Worm (Caenorhabditis elegans): ENCODE results near the gene srsx-17.

Gene srsx-17

ce11 chrV:5895021-5895420, 32.4 kb upstream of the srsx-17 start, which contains the start of gene grd-9:
Gene grd-9, plus strand, starts transcription at chrV:5895321.
- TF ChIP-seq ceh-43 (GFP tag; optimal IDR thresholded peaks at IDR 0.05) (no peak), ztf-11 (tag; optimal IDR thresholded peaks at IDR 0.05) (no peak), ceh-83 (GFP tag; optimal IDR thresholded peaks at IDR 0.05) (no peak), unc-120 (tag; optimal IDR thresholded peaks at IDR 0.05; ENCODE audit: poor library complexity, severe bottlenecking) (no peak), mep-1 (tag; optimal IDR thresholded peaks at IDR 0.05) (no peak), elt-3 (tag; optimal IDR thresholded peaks at IDR 0.05) (no peak), mab-5 (tag; optimal IDR thresholded peaks at IDR 0.05) (no peak), elt-1 (tag; optimal IDR thresholded peaks at IDR 0.05; ENCODE audit: borderline replicate concordance, insufficient read depth) (no peak), ham-2 (GFP tag; optimal IDR thresholded peaks at IDR 0.05) (no peak), M03D4.4 (tag; optimal IDR thresholded peaks at IDR 0.05) (no peak), nhr-2 (tag; optimal IDR thresholded peaks at IDR 0.05) (no peak), blmp-1 (tag; optimal IDR thresholded peaks at IDR 0.05) (no peak), tbx-8 (GFP tag; optimal IDR thresholded peaks at IDR 0.05) (no peak), unc-39 (tag; optimal IDR thresholded peaks at IDR 0.05) (no peak), ceh-39 (tag; optimal IDR thresholded peaks at IDR 0.05) (no peak), unc-62 (GFP tag; optimal IDR thresholded peaks at IDR 0.05) (no peak), ces-1 (GFP tag; optimal IDR thresholded peaks at IDR 0.05) (no peak)

ce11 chrV:5899940-5900339, 27.5 kb upstream of the srsx-17 start, which contains the start of gene srd-16:
Gene srd-16, minus strand, starts transcription at chrV:5900040.
- TF ChIP-seq mls-2 (tag; optimal IDR thresholded peaks at IDR 0.05), result no peak
- TF ChIP-seq ztf-11 (tag; optimal IDR thresholded peaks at IDR 0.05), result no peak
- TF ChIP-seq sptf-1 (tag; optimal IDR thresholded peaks at IDR 0.05), result no peak
- TF ChIP-seq flh-1 (GFP tag; optimal IDR thresholded peaks at IDR 0.05), result no peak
- no peak for TF ChIP-seq elt-3 (tag; optimal IDR thresholded peaks at IDR 0.05)
- TF ChIP-seq drap-1 (GFP tag; optimal IDR thresholded peaks at IDR 0.05), result no peak
- TF ChIP-seq ham-2 (GFP tag; optimal IDR thresholded peaks at IDR 0.05), result no peak
- no peak for TF ChIP-seq M03D4.4 (tag; optimal IDR thresholded peaks at IDR 0.05)
- no peak for TF ChIP-seq elt-1 (tag; optimal IDR thresholded peaks at IDR 0.05; ENCODE audit: borderline replicate concordance, insufficient read depth)
- TF ChIP-seq ceh-83 (GFP tag; optimal IDR thresholded peaks at IDR 0.05), result no peak
- TF ChIP-seq ceh-39 (tag; optimal IDR thresholded peaks at IDR 0.05), result no peak
- no peak for TF ChIP-seq nhr-28 (tag; optimal IDR thresholded peaks at IDR 0.05)
- no peak for TF ChIP-seq unc-39 (tag; optimal IDR thresholded peaks at IDR 0.05)

- TF ChIP-seq elt-3 (tag; optimal IDR thresholded peaks at IDR 0.05) (no peak), sem-2 (GFP tag; optimal IDR thresholded peaks at IDR 0.05) (no peak), ztf-11 (tag; optimal IDR thresholded peaks at IDR 0.05) (no peak), snpc-4 (tag; optimal IDR thresholded peaks at IDR 0.05) (no peak), cnd-1 (tag; optimal IDR thresholded peaks at IDR 0.05) (no peak), sptf-1 (tag; optimal IDR thresholded peaks at IDR 0.05) (no peak), ceh-43 (GFP tag; optimal IDR thresholded peaks at IDR 0.05) (no peak), unc-62 (GFP tag; optimal IDR thresholded peaks at IDR 0.05) (no peak), zip-8 (tag; optimal IDR thresholded peaks at IDR 0.05) (no peak), nhr-28 (tag; optimal IDR thresholded peaks at IDR 0.05) (no peak), tbx-8 (GFP tag; optimal IDR thresholded peaks at IDR 0.05) (no peak), nhr-12 (tag; optimal IDR thresholded peaks at IDR 0.05) (no peak), ceh-83 (GFP tag; optimal IDR thresholded peaks at IDR 0.05) (no peak), nhr-2 (tag; optimal IDR thresholded peaks at IDR 0.05) (no peak), nhr-76 (tag; optimal IDR thresholded peaks at IDR 0.05) (no peak), ceh-39 (tag; optimal IDR thresholded peaks at IDR 0.05) (no peak), blmp-1 (tag; optimal IDR thresholded peaks at IDR 0.05) (no peak), hlh-1 (tag; optimal IDR thresholded peaks at IDR 0.05) (no peak), M03D4.4 (tag; optimal IDR thresholded peaks at IDR 0.05) (no peak)
Measured at ce11 chrV:5901833-5902232, 25.6 kb upstream of the srsx-17 start, which contains the start of gene C04E6.5. Gene C04E6.5, plus strand, starts transcription at chrV:5902133.

- TF ChIP-seq unc-62 (GFP tag; optimal IDR thresholded peaks at IDR 0.05), result no peak
- no peak for TF ChIP-seq ztf-11 (tag; optimal IDR thresholded peaks at IDR 0.05)
- no peak for TF ChIP-seq lsy-2 (tag; optimal IDR thresholded peaks at IDR 0.05)
- no peak for TF ChIP-seq tbx-8 (GFP tag; optimal IDR thresholded peaks at IDR 0.05)
- TF ChIP-seq mep-1 (tag; optimal IDR thresholded peaks at IDR 0.05), result no peak
- TF ChIP-seq pha-4 (tag; optimal IDR thresholded peaks at IDR 0.05), result no peak
- no peak for TF ChIP-seq zip-8 (tag; optimal IDR thresholded peaks at IDR 0.05)
- TF ChIP-seq mls-2 (tag; optimal IDR thresholded peaks at IDR 0.05), result no peak
- TF ChIP-seq ceh-43 (GFP tag; optimal IDR thresholded peaks at IDR 0.05), result no peak
- no peak for TF ChIP-seq ceh-39 (tag; optimal IDR thresholded peaks at IDR 0.05)
- no peak for TF ChIP-seq nhr-76 (tag; optimal IDR thresholded peaks at IDR 0.05)
Measured at ce11 chrV:5906252-5906651, 21.2 kb upstream of the srsx-17 start, which contains the start of gene srd-15. Gene srd-15, minus strand, starts transcription at chrV:5906352.
